Worm (Caenorhabditis elegans) whole organism, L4/young adult: ENCODE measurements around the gene T26C5.2.

ENCODE experiments used
- dao-5 ChIP-seq: sonication (generic microtip); optimal IDR thresholded peaks from 2 replicates; lab custom pipeline; 2016; ENCODE audit warnings: missing genotype, missing genetic modification characterization, moderate library complexity, missing compliant biosample characterization
- him-1 ChIP-seq: sonication (generic microtip); optimal IDR thresholded peaks from 2 replicates; lab custom pipeline; 2016; ENCODE audit warnings: missing genotype, missing genetic modification reagents, missing genetic modification characterization, missing compliant biosample characterization

DNA sequence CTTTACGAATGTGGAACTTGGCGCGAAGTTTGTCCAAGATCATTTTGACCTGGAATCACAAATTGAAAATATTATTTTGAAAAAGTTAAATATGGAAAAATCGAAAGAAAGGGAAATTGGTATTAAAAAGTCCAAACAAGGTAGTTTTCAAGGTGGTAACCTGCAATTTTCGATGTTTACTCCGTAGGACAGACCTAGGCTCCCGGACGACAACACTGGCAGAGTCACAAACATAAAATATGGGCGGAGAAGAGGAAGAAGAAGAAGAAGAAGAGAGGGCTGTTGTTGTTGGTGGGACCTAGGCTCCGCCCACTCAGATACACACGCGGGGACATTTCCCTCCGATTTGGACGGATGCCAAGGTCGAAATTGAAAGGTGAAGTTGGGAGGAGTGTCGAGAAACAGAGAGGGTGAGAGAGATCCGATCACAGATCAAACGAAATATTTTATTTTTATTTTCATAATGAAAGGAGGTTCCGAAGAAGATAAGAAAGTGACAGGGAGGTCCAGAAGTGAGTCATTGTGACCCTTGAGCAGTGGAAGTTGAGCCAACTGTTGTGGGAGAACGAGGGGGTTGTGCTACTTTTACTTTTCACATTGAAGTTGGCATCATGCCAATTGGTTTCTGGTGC lies 29.0 kb downstream of the T26C5.2 start, which contains the start of gene aqp-2:
- TF ChIP-seq him-1 (tag; lab: Kevin White, UChicago) (no peak), dao-5 (tag; lab: Kevin White, UChicago) (no peak)
